Fruit fly (Drosophila melanogaster) whole organism, embryonic: ENCODE results near the gene Pif1.

ENCODE experiments used
- Blimp-1 ChIP-seq: fragments of 200-800 bp; sonication (Bioruptor generic); optimal IDR thresholded peaks from 3 replicates; lab custom pipeline; 2018; ENCODE audit warnings: missing biosample characterization, missing genetic modification characterization, mild to moderate bottlenecking, moderate library complexity, missing genetic modification reagents
- CG11085 ChIP-seq: fragments of 200-800 bp; sonication (Bioruptor generic); IDR thresholded peaks from 2 replicates; pipeline ENCODE4 v1.3.6; 2022; ENCODE audit warnings: missing biosample characterization, missing genetic modification characterization
- CG11504 ChIP-seq: fragments of 200-800 bp; sonication (Bioruptor generic); optimal IDR thresholded peaks from 3 replicates; lab custom pipeline; 2019; ENCODE audit warnings: missing biosample characterization, mild to moderate bottlenecking, missing genetic modification characterization, moderate library complexity
- CG12391 ChIP-seq: fragments of 200-800 bp; sonication (Bioruptor generic); optimal IDR thresholded peaks from 3 replicates; lab custom pipeline; 2018; ENCODE audit warnings: missing biosample characterization, mild to moderate bottlenecking, missing genetic modification characterization, moderate library complexity
- CG13424 ChIP-seq: fragments of 200-800 bp; sonication (Bioruptor generic); optimal IDR thresholded peaks from 2 replicates; lab custom pipeline; 2019; ENCODE audit warnings: missing biosample characterization, mild to moderate bottlenecking, missing genetic modification characterization, moderate library complexity
- CG14965 ChIP-seq: fragments of 200-800 bp; sonication (Bioruptor generic); optimal IDR thresholded peaks from 2 replicates; lab custom pipeline; 2016; ENCODE audit warnings: missing biosample characterization, missing genetic modification characterization, borderline replicate concordance
- CG15011 ChIP-seq: fragments of 200-800 bp; sonication (Bioruptor generic); optimal IDR thresholded peaks from 3 replicates; lab custom pipeline; 2018; ENCODE audit warnings: missing biosample characterization, mild to moderate bottlenecking, missing genetic modification characterization
- CG15601 ChIP-seq: fragments of 200-800 bp; sonication (Bioruptor generic); optimal IDR thresholded peaks from 3 replicates; lab custom pipeline; 2019; ENCODE audit warnings: missing biosample characterization, mild to moderate bottlenecking, missing genetic modification characterization, moderate library complexity
- CG15696 ChIP-seq: fragments of 200-800 bp; sonication (Bioruptor generic); optimal IDR thresholded peaks from 2 replicates; lab custom pipeline; 2019; ENCODE audit warnings: missing biosample characterization, mild to moderate bottlenecking, missing genetic modification characterization, moderate library complexity
- CG17361 ChIP-seq: fragments of 200-800 bp; sonication (Bioruptor generic); IDR thresholded peaks from 3 replicates; pipeline ENCODE4 v1.3.6; 2022; ENCODE audit warnings: missing biosample characterization, missing genetic modification characterization
- CG30403 ChIP-seq: fragments of 200-800 bp; sonication (Bioruptor generic); optimal IDR thresholded peaks from 3 replicates; lab custom pipeline; 2016; ENCODE audit warnings: missing biosample characterization, missing genetic modification characterization
- CG31441 ChIP-seq: fragments of 200-800 bp; sonication (Bioruptor generic); IDR thresholded peaks from 2 replicates; pipeline ENCODE4 v1.3.6; 2022; ENCODE audit warnings: missing biosample characterization, missing genetic modification characterization
- CG33557 ChIP-seq: fragments of 200-800 bp; sonication (Bioruptor generic); optimal IDR thresholded peaks from 2 replicates; lab custom pipeline; 2019; ENCODE audit warnings: missing biosample characterization, mild to moderate bottlenecking, missing genetic modification characterization, moderate library complexity
- CG34376 ChIP-seq: fragments of 200-800 bp; sonication (Bioruptor generic); optimal IDR thresholded peaks from 2 replicates; lab custom pipeline; 2018; ENCODE audit warnings: missing biosample characterization, mild to moderate bottlenecking, missing genetic modification characterization
- CG3838 ChIP-seq: fragments of 200-800 bp; sonication (Bioruptor generic); optimal IDR thresholded peaks from 3 replicates; lab custom pipeline; 2016; ENCODE audit warnings: missing biosample characterization, missing genetic modification characterization
- CG7987 ChIP-seq: fragments of 200-800 bp; sonication (Bioruptor generic); optimal IDR thresholded peaks from 2 replicates; lab custom pipeline; 2018; ENCODE audit warnings: missing biosample characterization, mild to moderate bottlenecking, missing genetic modification characterization, moderate library complexity
- CG8924 ChIP-seq: fragments of 200-800 bp; optimal IDR thresholded peaks from 3 replicates; lab custom pipeline; 2019; ENCODE audit warnings: missing biosample characterization, mild to moderate bottlenecking, missing genetic modification characterization, moderate library complexity
- CG8944 ChIP-seq: fragments of 200-800 bp; sonication (Bioruptor generic); optimal IDR thresholded peaks from 3 replicates; lab custom pipeline; 2016; ENCODE audit warnings: missing biosample characterization, missing genetic modification characterization
- CG9437 ChIP-seq: fragments of 200-800 bp; sonication (Bioruptor generic); optimal IDR thresholded peaks from 2 replicates; lab custom pipeline; 2018; ENCODE audit warnings: missing biosample characterization, mild to moderate bottlenecking, missing genetic modification characterization
- CoRest ChIP-seq: fragments of 200-800 bp; sonication (Bioruptor generic); optimal IDR thresholded peaks from 3 replicates; lab custom pipeline; 2018; ENCODE audit warnings: missing biosample characterization, mild to moderate bottlenecking, missing genetic modification characterization, moderate library complexity
- D ChIP-seq, 2 experiments: fragments of 200-800 bp in 1 of 2; fragments of >200 bp in 1 of 2; sonication (Bioruptor generic) in 1 of 2; optimal IDR thresholded peaks; 2 replicates in 1 of 2; 3 replicates in 1 of 2; lab custom pipeline; 2017; ENCODE audit warnings: mild to moderate bottlenecking in 1 of 2, missing biosample characterization in 1 of 2, missing genetic modification characterization in 1 of 2, missing genetic modification reagents in 1 of 2
- Hr39 ChIP-seq: fragments of >200 bp; optimal IDR thresholded peaks from 2 replicates; lab custom pipeline; 2017
- Hr51 ChIP-seq, 2 experiments: fragments of 200-800 bp; sonication (Bioruptor generic); optimal IDR thresholded peaks; 2 replicates in 1 of 2; 3 replicates in 1 of 2; lab custom pipeline; 2016 to 2018; ENCODE audit warnings: missing biosample characterization in 2 of 2, missing genetic modification characterization in 2 of 2, mild to moderate bottlenecking in 1 of 2, moderate library complexity in 1 of 2
- Neu2 ChIP-seq: fragments of 200-800 bp; sonication (Bioruptor generic); optimal IDR thresholded peaks from 3 replicates; lab custom pipeline; 2016; ENCODE audit warnings: missing biosample characterization, missing genetic modification characterization, borderline replicate concordance
- Optix ChIP-seq: fragments of 200-800 bp; sonication (Bioruptor generic); IDR thresholded peaks from 3 replicates; pipeline ENCODE4 v1.3.6; 2022; ENCODE audit warnings: missing biosample characterization, missing genetic modification characterization
- Sox100B ChIP-seq: fragments of 200-800 bp; sonication (Bioruptor generic); optimal IDR thresholded peaks from 3 replicates; lab custom pipeline; 2018; ENCODE audit warnings: missing biosample characterization, mild to moderate bottlenecking, missing genetic modification characterization
- Sox102F ChIP-seq: fragments of 200-800 bp; sonication (Bioruptor generic); optimal IDR thresholded peaks from 2 replicates; lab custom pipeline; 2018; ENCODE audit warnings: missing biosample characterization, mild to moderate bottlenecking, missing genetic modification characterization, moderate library complexity
- Stat92E ChIP-seq, 3 experiments: fragments of >200 bp in 2 of 3; fragments of 200-800 bp in 1 of 3; sonication (Bioruptor generic) in 1 of 3; optimal IDR thresholded peaks; 2 replicates each; lab custom pipeline; 2017 to 2019; ENCODE audit warnings: missing biosample characterization in 3 of 3, missing genetic modification characterization in 3 of 3, mild to moderate bottlenecking in 1 of 3, moderate library complexity in 1 of 3
- Xrp1 ChIP-seq: fragments of 200-800 bp; sonication (Bioruptor generic); IDR thresholded peaks from 2 replicates; pipeline ENCODE4 v1.3.6; 2022; ENCODE audit warnings: missing biosample characterization, missing genetic modification characterization
- bsh ChIP-seq, 2 experiments: fragments of 200-800 bp; sonication (Bioruptor generic); optimal IDR thresholded peaks; 2 replicates each; lab custom pipeline; 2017 to 2018; ENCODE audit warnings: mild to moderate bottlenecking in 2 of 2, missing biosample characterization in 2 of 2, missing genetic modification characterization in 2 of 2, moderate library complexity in 1 of 2
- chinmo ChIP-seq: fragments of 200-800 bp; sonication (Bioruptor generic); IDR thresholded peaks from 4 replicates; pipeline ENCODE4 v1.3.6; 2022; ENCODE audit warnings: missing biosample characterization, missing genetic modification characterization; ENCODE audit not compliant: partially characterized antibody
- dmrt11E ChIP-seq: fragments of 200-800 bp; sonication (Bioruptor generic); optimal IDR thresholded peaks from 3 replicates; lab custom pipeline; 2018; ENCODE audit warnings: missing biosample characterization, mild to moderate bottlenecking, missing genetic modification characterization, moderate library complexity
- dysf ChIP-seq: fragments of 200-800 bp; sonication (Bioruptor generic); IDR thresholded peaks from 3 replicates; pipeline ENCODE4 v1.3.6; 2022; ENCODE audit warnings: missing biosample characterization, missing genetic modification characterization
- eve ChIP-seq, 2 experiments: fragments of >200 bp; optimal IDR thresholded peaks; 2 replicates each; lab custom pipeline; 2017; ENCODE audit warnings: missing biosample characterization in 2 of 2, missing genetic modification characterization in 2 of 2
- fd96Cb ChIP-seq: fragments of 200-800 bp; sonication (Bioruptor generic); optimal IDR thresholded peaks from 2 replicates; lab custom pipeline; 2018; ENCODE audit warnings: missing biosample characterization, mild to moderate bottlenecking, missing genetic modification characterization, moderate library complexity
- fu2 ChIP-seq: fragments of 200-800 bp; sonication (Bioruptor generic); optimal IDR thresholded peaks from 2 replicates; lab custom pipeline; 2016; ENCODE audit warnings: missing biosample characterization, missing genetic modification characterization
- gem ChIP-seq: fragments of 200-800 bp; sonication (Bioruptor generic); optimal IDR thresholded peaks from 2 replicates; lab custom pipeline; 2019; ENCODE audit warnings: missing biosample characterization, mild to moderate bottlenecking, missing genetic modification characterization, moderate library complexity
- grau ChIP-seq: fragments of 200-800 bp; optimal IDR thresholded peaks from 3 replicates; lab custom pipeline; 2019; ENCODE audit warnings: missing biosample characterization, mild to moderate bottlenecking, missing genetic modification characterization, moderate library complexity
- gsb-n ChIP-seq: fragments of 200-800 bp; sonication (Bioruptor generic); optimal IDR thresholded peaks from 3 replicates; lab custom pipeline; 2018; ENCODE audit warnings: missing biosample characterization, mild to moderate bottlenecking, missing genetic modification characterization
- jumu ChIP-seq: fragments of 200-800 bp; sonication (Bioruptor generic); optimal IDR thresholded peaks from 3 replicates; lab custom pipeline; 2016; ENCODE audit warnings: missing biosample characterization, missing genetic modification characterization
- lola ChIP-seq, 3 experiments: fragments of >200 bp in 2 of 3; fragments of 200-800 bp in 1 of 3; sonication (Bioruptor generic) in 1 of 3; optimal IDR thresholded peaks; 2 replicates each; lab custom pipeline; 2017 to 2019; ENCODE audit warnings: missing biosample characterization in 3 of 3, missing genetic modification characterization in 3 of 3, mild to moderate bottlenecking in 1 of 3, moderate library complexity in 1 of 3
- otp ChIP-seq: fragments of 200-800 bp; sonication (Bioruptor generic); IDR thresholded peaks from 3 replicates; pipeline ENCODE4, ENCODE4 v1.3.6; 2022; ENCODE audit warnings: missing biosample characterization, missing genetic modification characterization
- pb ChIP-seq: fragments of 200-800 bp; sonication (Bioruptor generic); optimal IDR thresholded peaks from 3 replicates; lab custom pipeline; 2016; ENCODE audit warnings: missing biosample characterization, missing genetic modification characterization
- sc ChIP-seq, 3 experiments: fragments of >200 bp in 2 of 3; fragments of 200-800 bp in 1 of 3; sonication (Bioruptor generic) in 1 of 3; optimal IDR thresholded peaks; 2 replicates in 2 of 3; 3 replicates in 1 of 3; lab custom pipeline; 2017; ENCODE audit warnings: mild to moderate bottlenecking in 1 of 3, missing biosample characterization in 1 of 3, missing genetic modification characterization in 1 of 3, missing genetic modification reagents in 1 of 3
- stc ChIP-seq: fragments of 200-800 bp; sonication (Bioruptor generic); IDR thresholded peaks from 2 replicates; pipeline ENCODE4 v1.3.6; 2022; ENCODE audit warnings: missing biosample characterization, missing genetic modification characterization
- tin ChIP-seq: fragments of 200-800 bp; sonication (Bioruptor generic); optimal IDR thresholded peaks from 3 replicates; lab custom pipeline; 2016; ENCODE audit warnings: missing biosample characterization, missing genetic modification characterization
- trem ChIP-seq: fragments of 200-800 bp; optimal IDR thresholded peaks from 3 replicates; lab custom pipeline; 2019; ENCODE audit warnings: missing biosample characterization, mild to moderate bottlenecking, missing genetic modification characterization, moderate library complexity
- unpg ChIP-seq: fragments of 200-800 bp; sonication (Bioruptor generic); optimal IDR thresholded peaks from 3 replicates; lab custom pipeline; 2018; ENCODE audit warnings: missing biosample characterization, mild to moderate bottlenecking, missing genetic modification characterization, moderate library complexity

The Pif1 gene

dm6 chr2L:3439502-3439901, 30.3 kb downstream of the Pif1 start (continued):
- TF ChIP-seq Neu2 (GFP tag; lab: Kevin White, UChicago), result no peak
- TF ChIP-seq CG11085 (GFP tag; lab: Robert Waterston, UW), result no peak
- peak; percentile 53 for TF ChIP-seq gsb-n
- TF ChIP-seq CG3838 (GFP tag; lab: Kevin White, UChicago), result no peak
- TF ChIP-seq CG8944 (GFP tag; lab: Kevin White, UChicago), result no peak
- TF ChIP-seq CG33557 (GFP tag; lab: Kevin White, UChicago), result peak; percentile 31
- peak; percentile 3 for TF ChIP-seq CG30403 (GFP tag; lab: Kevin White, UChicago)
- no peak for TF ChIP-seq chinmo (GFP tag; lab: Robert Waterston, UW)
- TF ChIP-seq gem, result peak; percentile 70
- peak; percentile 64 for TF ChIP-seq CG15601 (tag; lab: Kevin White, UChicago)
- TF ChIP-seq CG9437 (GFP tag; lab: Kevin White, UChicago), result peak; percentile 10
- peak in 1 of 2 experiments; percentile 2 for TF ChIP-seq eve (GFP tag; optimal IDR thresholded peaks at IDR 0.05; lab: Kevin White, UChicago)
- TF ChIP-seq Optix (GFP tag; lab: Robert Waterston, UW), result no peak
- no peak for TF ChIP-seq otp (GFP tag; lab: Robert Waterston, UW)
- no peak for TF ChIP-seq tin (GFP tag; lab: Kevin White, UChicago)
- TF ChIP-seq CG7987 (GFP tag; lab: Kevin White, UChicago), result no peak
- peak; percentile 20 for TF ChIP-seq Sox100B
- TF ChIP-seq D (optimal IDR thresholded peaks at IDR 0.05; lab: Kevin White, UChicago), result no peak
- peak; percentile 11 for TF ChIP-seq D (GFP tag; optimal IDR thresholded peaks at IDR 0.05; lab: Kevin White, UChicago)
- TF ChIP-seq CG31441 (GFP tag; lab: Robert Waterston, UW), result peak; percentile 36; the same call in 1 of the 2 replicates
- no peak for TF ChIP-seq Hr39 (lab: Kevin White, UChicago)
- TF ChIP-seq bsh (GFP tag; optimal IDR thresholded peaks at IDR 0.05; lab: Kevin White, UChicago), result peak in 1 of 2 experiments; percentile 54
- TF ChIP-seq CG34376 (GFP tag; lab: Kevin White, UChicago), result no peak
- no peak for TF ChIP-seq fu2
- peak; percentile 44 for TF ChIP-seq Blimp-1 (GFP tag; lab: Kevin White, UChicago)
- no peak for TF ChIP-seq CG15011
- TF ChIP-seq Sox102F, result peak; percentile 10
- no peak for TF ChIP-seq jumu (GFP tag; lab: Kevin White, UChicago)
- TF ChIP-seq Xrp1 (GFP tag; lab: Robert Waterston, UW), result peak; percentile 51
- peak in 1 of 3 experiments; percentile 50 for TF ChIP-seq Stat92E (GFP tag; optimal IDR thresholded peaks at IDR 0.05; lab: Kevin White, UChicago)
- no peak for TF ChIP-seq CG15696 (tag; lab: Kevin White, UChicago)
- TF ChIP-seq grau (tag; lab: Kevin White, UChicago), result peak; percentile 26
- TF ChIP-seq CG13424, result peak; percentile 19
- no peak for TF ChIP-seq stc
- peak; percentile 41 for TF ChIP-seq unpg (GFP tag; lab: Kevin White, UChicago)
- peak; percentile 29 for TF ChIP-seq CG8924 (tag; lab: Kevin White, UChicago)
- TF ChIP-seq CG11504 (tag; lab: Kevin White, UChicago), result peak; percentile 52
- TF ChIP-seq Hr51 (GFP tag; optimal IDR thresholded peaks at IDR 0.05; lab: Kevin White, UChicago), result peak in 1 of 2 experiments; percentile 11
- no peak for TF ChIP-seq dysf (GFP tag; lab: Robert Waterston, UW)
- no peak for TF ChIP-seq pb (GFP tag; lab: Kevin White, UChicago)
- peak; percentile 37 for TF ChIP-seq CG12391 (tag; lab: Kevin White, UChicago)
- peak; percentile 69 for TF ChIP-seq dmrt11E (tag; lab: Kevin White, UChicago)
- peak; percentile 20 for TF ChIP-seq fd96Cb (tag; lab: Kevin White, UChicago)
- TF ChIP-seq CoRest, result peak; percentile 23
- peak; percentile 14; the same call in 1 of the 3 replicates for TF ChIP-seq CG17361 (GFP tag; lab: Robert Waterston, UW)
- peak; percentile 12 for TF ChIP-seq trem (tag; lab: Kevin White, UChicago)
- TF ChIP-seq sc (optimal IDR thresholded peaks at IDR 0.05; lab: Kevin White, UChicago), result no peak
- peak; percentile 12 for TF ChIP-seq sc (GFP tag; optimal IDR thresholded peaks at IDR 0.05; lab: Kevin White, UChicago)
- peak in 1 of 3 experiments; percentile 70 for TF ChIP-seq lola (GFP tag; optimal IDR thresholded peaks at IDR 0.05; lab: Kevin White, UChicago)
- no peak for TF ChIP-seq CG14965 (GFP tag; lab: Kevin White, UChicago)
